Fruit fly (Drosophila melanogaster) whole organism, wandering third instar larva: ENCODE data around the gene Task6.

Experiments used
- Abd-B ChIP-seq: fragments of >200 bp; optimal IDR thresholded peaks from 2 replicates; lab custom pipeline; 2017; ENCODE audit warnings: missing biosample characterization, missing genetic modification characterization
- CG32264 ChIP-seq: fragments of 200-800 bp; sonication (Bioruptor generic); optimal IDR thresholded peaks from 2 replicates; lab custom pipeline; 2016; ENCODE audit warnings: missing biosample characterization, missing genetic modification characterization
- CG9705 ChIP-seq: fragments of 200-800 bp; sonication (Bioruptor generic); optimal IDR thresholded peaks from 2 replicates; lab custom pipeline; 2018; ENCODE audit warnings: missing biosample characterization, mild to moderate bottlenecking, missing genetic modification characterization
- CrebA ChIP-seq: fragments of 200-800 bp; sonication (Bioruptor generic); optimal IDR thresholded peaks from 2 replicates; lab custom pipeline; 2016; ENCODE audit warnings: missing biosample characterization, mild to moderate bottlenecking, missing genetic modification characterization, borderline replicate concordance
- Dfd ChIP-seq: fragments of >200 bp; optimal IDR thresholded peaks from 2 replicates; lab custom pipeline; 2017; ENCODE audit warnings: missing biosample characterization, missing genetic modification characterization
- Dif ChIP-seq: fragments of 200-275, 200-300 bp; sonication (Bioruptor generic); optimal IDR thresholded peaks from 2 replicates; lab custom pipeline; 2018; ENCODE audit warnings: missing biosample characterization, missing genetic modification characterization; ENCODE audit not compliant: partially characterized antibody
- GATAd ChIP-seq: sonication (Bioruptor generic); optimal IDR thresholded peaks from 2 replicates; lab custom pipeline; 2016; ENCODE audit warnings: missing biosample characterization, missing genetic modification characterization
- HLH106 ChIP-seq: fragments of 200-800 bp; optimal IDR thresholded peaks from 3 replicates; lab custom pipeline; 2019; ENCODE audit warnings: missing biosample characterization, mild to moderate bottlenecking, missing genetic modification characterization, moderate library complexity
- Hnf4 ChIP-seq: fragments of 200-800 bp; sonication (Bioruptor generic); optimal IDR thresholded peaks from 2 replicates; lab custom pipeline; 2016; ENCODE audit warnings: missing biosample characterization, mild to moderate bottlenecking, missing genetic modification characterization
- Hr78 ChIP-seq: fragments of >200 bp; optimal IDR thresholded peaks from 2 replicates; lab custom pipeline; 2017; ENCODE audit warnings: missing biosample characterization, missing genetic modification characterization
- Hr83 ChIP-seq: fragments of 200-300 bp; sonication (Bioruptor generic); optimal IDR thresholded peaks from 2 replicates; lab custom pipeline; 2016; ENCODE audit warnings: missing biosample characterization, mild to moderate bottlenecking, missing genetic modification characterization, moderate library complexity; ENCODE audit not compliant: poor library complexity, severe bottlenecking
- Jra ChIP-seq: sonication (Bioruptor generic); optimal IDR thresholded peaks from 2 replicates; lab custom pipeline; 2016; ENCODE audit warnings: missing biosample characterization, missing genetic modification characterization
- Mio ChIP-seq: sonication (Bioruptor generic); optimal IDR thresholded peaks from 2 replicates; lab custom pipeline; 2016; ENCODE audit warnings: missing biosample characterization, missing genetic modification characterization
- Myc ChIP-seq: fragments of >200 bp; optimal IDR thresholded peaks from 2 replicates; lab custom pipeline; 2017
- N ChIP-seq: fragments of >200 bp; optimal IDR thresholded peaks from 2 replicates; lab custom pipeline; 2018; ENCODE audit warnings: missing biosample characterization, missing external identifiers, missing genetic modification characterization
- OdsH ChIP-seq: fragments of 200-800 bp; sonication (Bioruptor generic); optimal IDR thresholded peaks from 2 replicates; lab custom pipeline; 2016; ENCODE audit warnings: missing biosample characterization, mild to moderate bottlenecking, missing genetic modification characterization
- Rel ChIP-seq, 2 experiments: fragments of 200-800 bp; sonication (Bioruptor generic) in 1 of 2; optimal IDR thresholded peaks; 2 replicates in 1 of 2; 3 replicates in 1 of 2; lab custom pipeline; 2016 to 2019; ENCODE audit warnings: mild to moderate bottlenecking in 2 of 2, missing biosample characterization in 2 of 2, missing genetic modification characterization in 2 of 2, moderate library complexity in 1 of 2
- Sp1 ChIP-seq: fragments of 200-800 bp; sonication (Bioruptor generic); optimal IDR thresholded peaks from 3 replicates; lab custom pipeline; 2019; ENCODE audit warnings: missing biosample characterization, mild to moderate bottlenecking, missing genetic modification characterization, moderate library complexity
- Vsx2 ChIP-seq: fragments of 200-300, 225-300 bp; sonication (Bioruptor generic); optimal IDR thresholded peaks from 2 replicates; lab custom pipeline; 2018; ENCODE audit warnings: missing biosample characterization, missing genetic modification characterization; ENCODE audit not compliant: partially characterized antibody
- br ChIP-seq: fragments of 200-800 bp; sonication (Bioruptor generic); optimal IDR thresholded peaks from 2 replicates; lab custom pipeline; 2016; ENCODE audit warnings: missing biosample characterization, missing genetic modification characterization
- brk ChIP-seq: fragments of 200-800 bp; sonication (Bioruptor generic); optimal IDR thresholded peaks from 2 replicates; lab custom pipeline; 2016; ENCODE audit warnings: missing biosample characterization, mild to moderate bottlenecking, missing genetic modification characterization
- dl ChIP-seq, 2 experiments: fragments of 175-275, 200-275 bp in 1 of 2; fragments of 200-275 bp in 1 of 2; sonication (Bioruptor generic); optimal IDR thresholded peaks; lab custom pipeline; 2018; ENCODE audit warnings: mild to moderate bottlenecking in 2 of 2, missing biosample characterization in 2 of 2, missing genetic modification characterization in 2 of 2, moderate library complexity in 2 of 2; ENCODE audit not compliant: partially characterized antibody in 2 of 2, insufficient read depth in 1 of 2
- dmrt93B ChIP-seq: fragments of 200-800 bp; sonication (Bioruptor generic); optimal IDR thresholded peaks from 2 replicates; lab custom pipeline; 2018; ENCODE audit warnings: missing biosample characterization, mild to moderate bottlenecking, missing genetic modification characterization
- dsf ChIP-seq: sonication (Bioruptor generic); optimal IDR thresholded peaks from 2 replicates; lab custom pipeline; 2016; ENCODE audit warnings: missing biosample characterization, missing genetic modification characterization, borderline replicate concordance
- ey ChIP-seq: fragments of 200-800 bp; sonication (Bioruptor generic); optimal IDR thresholded peaks from 2 replicates; lab custom pipeline; 2016; ENCODE audit warnings: missing biosample characterization, missing genetic modification characterization
- foxo ChIP-seq, 2 experiments: fragments of 200-800 bp; sonication (Bioruptor generic); optimal IDR thresholded peaks; 2 replicates in 1 of 2; 3 replicates in 1 of 2; lab custom pipeline; 2016 to 2017; ENCODE audit warnings: missing biosample characterization in 2 of 2, missing genetic modification characterization in 2 of 2
- fru ChIP-seq: fragments of 200-800 bp; sonication (Bioruptor generic); optimal IDR thresholded peaks from 3 replicates; lab custom pipeline; 2016; ENCODE audit warnings: missing biosample characterization, mild to moderate bottlenecking, missing genetic modification characterization
- h ChIP-seq: fragments of 200-800 bp; sonication (Bioruptor generic); optimal IDR thresholded peaks from 3 replicates; lab custom pipeline; 2016; ENCODE audit warnings: missing biosample characterization, mild to moderate bottlenecking, missing genetic modification characterization
- jim ChIP-seq: fragments of 175-275, 200-325 bp; sonication (Bioruptor generic); optimal IDR thresholded peaks from 2 replicates; lab custom pipeline; 2016; ENCODE audit warnings: missing biosample characterization, mild to moderate bottlenecking, missing genetic modification characterization
- lola ChIP-seq: fragments of >200 bp; optimal IDR thresholded peaks from 2 replicates; lab custom pipeline; 2017; ENCODE audit warnings: missing biosample characterization, missing genetic modification characterization
- pan ChIP-seq: fragments of >200 bp; optimal IDR thresholded peaks from 2 replicates; lab custom pipeline; 2017
- psq ChIP-seq: fragments of 200-800 bp; sonication (Bioruptor generic); optimal IDR thresholded peaks from 3 replicates; lab custom pipeline; 2017; ENCODE audit warnings: missing biosample characterization, mild to moderate bottlenecking, missing genetic modification characterization, moderate library complexity
- rgr ChIP-seq: fragments of 200-800 bp; sonication (Bioruptor generic); optimal IDR thresholded peaks from 3 replicates; lab custom pipeline; 2016; ENCODE audit warnings: missing biosample characterization, mild to moderate bottlenecking, missing genetic modification characterization
- sage ChIP-seq: fragments of 200-800 bp; sonication (Bioruptor generic); optimal IDR thresholded peaks from 2 replicates; lab custom pipeline; 2016; ENCODE audit warnings: missing biosample characterization, mild to moderate bottlenecking, missing genetic modification characterization
- sv ChIP-seq: fragments of 200-800 bp; sonication (Bioruptor generic); optimal IDR thresholded peaks from 3 replicates; lab custom pipeline; 2016; ENCODE audit warnings: missing biosample characterization, missing genetic modification characterization
- tai ChIP-seq: sonication (Bioruptor generic); optimal IDR thresholded peaks from 2 replicates; lab custom pipeline; 2016; ENCODE audit warnings: missing biosample characterization, missing genetic modification characterization
- usp ChIP-seq: fragments of >200 bp; optimal IDR thresholded peaks from 2 replicates; lab custom pipeline; 2017; ENCODE audit warnings: missing biosample characterization, missing genetic modification characterization
- woc ChIP-seq: sonication (Bioruptor generic); optimal IDR thresholded peaks from 2 replicates; lab custom pipeline; 2016; ENCODE audit warnings: missing biosample characterization, mild to moderate bottlenecking, missing genetic modification characterization

Gene Task6

dm6 chr3R:13672898-13673297 lies 1.4 kb downstream of the Task6 start:
- no peak for TF ChIP-seq Abd-B (GFP tag; lab: Kevin White, UChicago)
- TF ChIP-seq jim (GFP tag; lab: Kevin White, UChicago), result no peak
- TF ChIP-seq usp (GFP tag; lab: Kevin White, UChicago), result no peak
- no peak for TF ChIP-seq brk (GFP tag; lab: Kevin White, UChicago)
- no peak for TF ChIP-seq GATAd (GFP tag; lab: Kevin White, UChicago)
- no peak for TF ChIP-seq rgr (GFP tag; lab: Kevin White, UChicago)
- no peak for TF ChIP-seq pan (lab: Kevin White, UChicago)
- TF ChIP-seq Sp1, result no peak
- TF ChIP-seq Mio (GFP tag; lab: Kevin White, UChicago), result no peak
- TF ChIP-seq Jra (GFP tag; lab: Kevin White, UChicago), result no peak
- TF ChIP-seq ey (GFP tag; lab: Kevin White, UChicago), result no peak
- no peak for TF ChIP-seq Myc
- no peak for TF ChIP-seq woc (GFP tag; lab: Kevin White, UChicago)
- no peak for TF ChIP-seq Vsx2 (GFP tag; lab: Kevin White, UChicago)
- TF ChIP-seq, all 38 proteins: peak for 0

dm6 chr3R:13665992-13666391 lies 8.3 kb downstream of the Task6 start:
- TF ChIP-seq OdsH (GFP tag; lab: Kevin White, UChicago), result no peak

DNA sequence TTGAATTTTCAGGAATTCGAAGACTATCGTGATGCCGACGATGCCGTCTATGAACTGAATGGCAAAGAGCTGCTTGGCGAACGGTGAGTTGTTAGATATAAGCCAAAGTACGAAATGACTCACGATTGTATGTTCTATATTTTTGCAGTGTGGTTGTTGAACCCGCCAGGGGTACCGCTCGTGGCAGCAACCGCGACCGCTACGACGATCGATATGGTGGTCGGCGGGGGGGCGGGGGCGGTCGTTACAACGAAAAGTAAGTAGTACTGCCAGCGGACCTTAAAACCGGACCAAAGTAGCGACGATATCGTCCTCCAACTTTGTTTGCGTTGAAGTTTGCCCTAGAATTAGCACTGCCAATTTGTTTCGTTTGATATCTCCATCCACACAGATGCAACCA lies 12.2 kb downstream of the Task6 start:
- no peak for TF ChIP-seq CG32264 (GFP tag; lab: Kevin White, UChicago)
- no peak for TF ChIP-seq foxo (GFP tag; optimal IDR thresholded peaks at IDR 0.05; lab: Kevin White, UChicago)
- TF ChIP-seq h (GFP tag; lab: Kevin White, UChicago), result no peak
- TF ChIP-seq Hr78, result no peak
- no peak for TF ChIP-seq woc (GFP tag; lab: Kevin White, UChicago)
- no peak for TF ChIP-seq lola (GFP tag; lab: Kevin White, UChicago)

DNA sequence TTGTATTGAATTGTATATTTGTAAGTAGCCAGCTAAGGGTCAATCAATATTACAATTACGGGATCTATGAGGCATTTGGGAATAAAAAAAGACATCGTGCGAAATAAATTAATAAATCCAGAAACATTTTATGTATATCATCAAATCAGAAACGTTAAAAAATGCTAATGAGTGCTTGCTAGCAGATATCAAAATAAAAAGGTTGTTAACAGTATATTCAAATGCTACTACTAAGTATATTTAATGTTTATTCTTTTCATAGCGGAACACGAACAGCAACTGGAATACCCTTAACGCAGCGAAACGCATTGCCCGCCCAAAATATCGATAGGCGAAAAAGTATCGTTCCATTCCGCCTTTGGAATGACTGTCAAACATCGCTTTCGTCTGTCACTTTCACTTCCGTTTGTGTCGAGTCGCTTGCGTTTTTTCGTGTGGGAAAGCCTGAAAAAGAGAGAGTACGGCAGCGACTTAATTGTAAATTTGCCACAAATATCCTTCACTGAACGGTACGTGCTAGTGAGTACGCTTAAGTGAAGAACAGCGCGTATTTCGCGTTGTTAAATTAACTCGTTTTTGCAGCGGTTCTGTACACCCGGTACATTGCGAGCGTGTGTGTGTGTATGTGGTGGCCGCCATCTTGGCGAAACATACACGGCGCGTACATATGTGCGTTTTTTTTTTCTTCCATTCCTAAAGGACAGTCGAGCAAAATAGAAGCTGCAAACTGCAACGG lies 13.2 kb downstream of the Task6 start, which contains the start of gene B52:
Gene B52 (plus strand): TSS at position 388 of the 736 bp plus-strand sequence.
- no peak for TF ChIP-seq Jra (GFP tag; lab: Kevin White, UChicago)
- TF ChIP-seq Rel (GFP tag; optimal IDR thresholded peaks at IDR 0.05; lab: Kevin White, UChicago), result no peak
- TF ChIP-seq Rel (tag; optimal IDR thresholded peaks at IDR 0.05; lab: Kevin White, UChicago), result peak; percentile 35
- TF ChIP-seq brk (GFP tag; lab: Kevin White, UChicago), result no peak
- TF ChIP-seq pan (lab: Kevin White, UChicago), result no peak
- peak; percentile 54 for TF ChIP-seq CG32264 (GFP tag; lab: Kevin White, UChicago)
- no peak for TF ChIP-seq Mio (GFP tag; lab: Kevin White, UChicago)
- peak; percentile 53 for TF ChIP-seq dmrt93B (GFP tag; lab: Kevin White, UChicago)
- TF ChIP-seq Hr83 (GFP tag; lab: Kevin White, UChicago), result peak; percentile 75
- peak; percentile 30 for TF ChIP-seq psq (GFP tag; lab: Kevin White, UChicago)
- no peak for TF ChIP-seq dsf (GFP tag; lab: Kevin White, UChicago)
- peak; percentile 4 for TF ChIP-seq woc (GFP tag; lab: Kevin White, UChicago)
- peak; percentile 75 for TF ChIP-seq br (GFP tag; lab: Kevin White, UChicago)
- peak in 1 of 2 experiments; percentile 35 for TF ChIP-seq foxo (GFP tag; optimal IDR thresholded peaks at IDR 0.05; lab: Kevin White, UChicago)
- TF ChIP-seq CrebA (GFP tag; lab: Kevin White, UChicago), result no peak
- TF ChIP-seq Myc, result peak; percentile 30
- peak; percentile 49 for TF ChIP-seq tai
- TF ChIP-seq sage (GFP tag; lab: Kevin White, UChicago), result no peak
- TF ChIP-seq lola (GFP tag; lab: Kevin White, UChicago), result no peak
- no peak for TF ChIP-seq Hr78
- peak; percentile 48 for TF ChIP-seq ey (GFP tag; lab: Kevin White, UChicago)
- no peak for TF ChIP-seq dl (GFP tag; optimal IDR thresholded peaks at IDR 0.05; lab: Kevin White, UChicago; ENCODE audit: insufficient read depth in 1 of 2, partially characterized antibody in 2 of 2)
- TF ChIP-seq usp (GFP tag; lab: Kevin White, UChicago), result no peak
- TF ChIP-seq h (GFP tag; lab: Kevin White, UChicago), result peak; percentile 69
- peak; percentile 47 for TF ChIP-seq Dif (GFP tag; lab: Kevin White, UChicago)
- peak; percentile 40 for TF ChIP-seq sv (GFP tag; lab: Kevin White, UChicago)
- no peak for TF ChIP-seq Abd-B (GFP tag; lab: Kevin White, UChicago)
- peak; percentile 59 for TF ChIP-seq OdsH (GFP tag; lab: Kevin White, UChicago)
- peak; percentile 30 for TF ChIP-seq HLH106 (tag; lab: Kevin White, UChicago)
- TF ChIP-seq Vsx2 (GFP tag; lab: Kevin White, UChicago), result peak; percentile 5
- TF ChIP-seq GATAd (GFP tag; lab: Kevin White, UChicago), result no peak
- TF ChIP-seq fru (GFP tag; lab: Kevin White, UChicago), result peak; percentile 37
- TF ChIP-seq CG9705, result peak; percentile 56
- peak; percentile 49 for TF ChIP-seq Hnf4 (GFP tag; lab: Kevin White, UChicago)
- peak; percentile 25 for TF ChIP-seq N (GFP tag; lab: Kevin White, UChicago)
- no peak for TF ChIP-seq jim (GFP tag; lab: Kevin White, UChicago)
- peak; percentile 83 for TF ChIP-seq Sp1
- TF ChIP-seq Dfd (GFP tag; lab: Kevin White, UChicago), result no peak
- TF ChIP-seq rgr (GFP tag; lab: Kevin White, UChicago), result peak; percentile 79
